Fruit fly (Drosophila melanogaster): Measurements from ENCODE around the gene exex.
A peak's percentile ranks its signal among the peaks of the same experiment; 100 is the strongest.

exex gene

dm6 chr3L:7976081-7976483 lies 28.1 kb downstream of the exex start, which contains the start of the genes HP4 and CG8209 (continued):
- no peak for TF ChIP-seq sima (GFP tag; optimal IDR thresholded peaks at IDR 0.05)
- TF ChIP-seq lilli (GFP tag; optimal IDR thresholded peaks at IDR 0.05) = peak; percentile 79
- TF ChIP-seq Taf1 (GFP tag; IDR thresholded peaks at IDR 0.05) = peak; percentile 61; the same call in 1 of the 2 replicates
- TF ChIP-seq CG9797 (GFP tag; optimal IDR thresholded peaks at IDR 0.05) = peak; percentile 17
- TF ChIP-seq Usf (GFP tag; optimal IDR thresholded peaks at IDR 0.05) = peak; percentile 5
- peak; percentile 92 for TF ChIP-seq Rfx (GFP tag; IDR thresholded peaks at IDR 0.05)
- peak; percentile 79 for TF ChIP-seq dmrt11E (tag; optimal IDR thresholded peaks at IDR 0.05)
- peak; percentile 52 for TF ChIP-seq Dad (GFP tag; optimal IDR thresholded peaks at IDR 0.05)
- TF ChIP-seq usp (GFP tag; optimal IDR thresholded peaks at IDR 0.05) = no peak
- TF ChIP-seq Dip3 (GFP tag; optimal IDR thresholded peaks at IDR 0.05) = peak; percentile 41
- TF ChIP-seq CG43689 (GFP tag; IDR thresholded peaks at IDR 0.05) = peak; percentile 68
- no peak for TF ChIP-seq CG1832 (GFP tag; optimal IDR thresholded peaks at IDR 0.05)
- peak; percentile 70 for TF ChIP-seq BtbVII (GFP tag; optimal IDR thresholded peaks at IDR 0.05)
- peak; percentile 92 for TF ChIP-seq CG9932 (GFP tag; IDR thresholded peaks at IDR 0.05)
- TF ChIP-seq CG11695 (GFP tag; IDR thresholded peaks at IDR 0.05) = peak; percentile 75
- TF ChIP-seq CG5953 (GFP tag; IDR thresholded peaks at IDR 0.05) = peak; percentile 47; the same call in 1 of the 2 replicates
- peak; percentile 84 for TF ChIP-seq Dek (tag; optimal IDR thresholded peaks at IDR 0.05)
- TF ChIP-seq trh (GFP tag; optimal IDR thresholded peaks at IDR 0.05) = peak; percentile 47
- peak; percentile 57 for TF ChIP-seq CG33557 (GFP tag; optimal IDR thresholded peaks at IDR 0.05)
- TF ChIP-seq CG3065 (GFP tag; optimal IDR thresholded peaks at IDR 0.05) = peak; percentile 49
- TF ChIP-seq CG16815 (GFP tag; optimal IDR thresholded peaks at IDR 0.05) = peak; percentile 67
- no peak for TF ChIP-seq gt (GFP tag; IDR thresholded peaks at IDR 0.05)
- peak; percentile 87 for TF ChIP-seq Hr3 (GFP tag; optimal IDR thresholded peaks at IDR 0.05)
- peak; percentile 57 for TF ChIP-seq kah (GFP tag; optimal IDR thresholded peaks at IDR 0.05)
- TF ChIP-seq abd-A (tag; optimal IDR thresholded peaks at IDR 0.05) = no peak
- peak; percentile 72 for TF ChIP-seq CG7357 (GFP tag; IDR thresholded peaks at IDR 0.05)
- TF ChIP-seq Dip2 (GFP tag; IDR thresholded peaks at IDR 0.05) = no peak
- TF ChIP-seq CG10462 (GFP tag; optimal IDR thresholded peaks at IDR 0.05) = peak; percentile 49
- TF ChIP-seq Xbp1 (GFP tag; optimal IDR thresholded peaks at IDR 0.05) = peak; percentile 86
- TF ChIP-seq nerfin-2 (GFP tag; IDR thresholded peaks at IDR 0.05; ENCODE audit: partially characterized antibody) = peak; percentile 72
- no peak for TF ChIP-seq repo (GFP tag; optimal IDR thresholded peaks at IDR 0.05)
- peak; percentile 77 for TF ChIP-seq az2 (GFP tag; optimal IDR thresholded peaks at IDR 0.05)
- peak; percentile 64 for TF ChIP-seq jumu (GFP tag; optimal IDR thresholded peaks at IDR 0.05)
- TF ChIP-seq Side (GFP tag; optimal IDR thresholded peaks at IDR 0.05) = peak; percentile 57
- TF ChIP-seq CG2889 (GFP tag; IDR thresholded peaks at IDR 0.05) = peak; percentile 72; the same call in 2 of the 3 replicates
- peak; percentile 67 for TF ChIP-seq HLH54F (GFP tag; optimal IDR thresholded peaks at IDR 0.05)
- TF ChIP-seq h (optimal IDR thresholded peaks at IDR 0.05) = no peak
- peak; percentile 30 for TF ChIP-seq CG2875 (GFP tag; optimal IDR thresholded peaks at IDR 0.05)
- TF ChIP-seq ken (GFP tag; IDR thresholded peaks at IDR 0.05) = peak; percentile 75
- peak; percentile 87 for TF ChIP-seq CG6689 (GFP tag; IDR thresholded peaks at IDR 0.05)
- TF ChIP-seq CG18262 (tag; optimal IDR thresholded peaks at IDR 0.05) = peak; percentile 84
- TF ChIP-seq MTF-1 (GFP tag; optimal IDR thresholded peaks at IDR 0.05; ENCODE audit: borderline replicate concordance) = peak; percentile 22
- peak; percentile 54 for TF ChIP-seq Sry-β (GFP tag; optimal IDR thresholded peaks at IDR 0.05)
- TF ChIP-seq row (GFP tag; IDR thresholded peaks at IDR 0.05) = peak; percentile 95
- TF ChIP-seq CG31388 (GFP tag; optimal IDR thresholded peaks at IDR 0.05) = no peak
- peak; percentile 88 for TF ChIP-seq CG18599 (GFP tag; optimal IDR thresholded peaks at IDR 0.05)
- TF ChIP-seq E2f2 (GFP tag; IDR thresholded peaks at IDR 0.05) = peak; percentile 72
- TF ChIP-seq dati (GFP tag; IDR thresholded peaks at IDR 0.05) = no peak
- TF ChIP-seq bcd (GFP tag; optimal IDR thresholded peaks at IDR 0.05) = peak; percentile 79
- TF ChIP-seq ATbp (GFP tag; optimal IDR thresholded peaks at IDR 0.05) = peak; percentile 55
- peak; percentile 99 for TF ChIP-seq zf30C (GFP tag; optimal IDR thresholded peaks at IDR 0.05)
- peak; percentile 18 for TF ChIP-seq NC2β (GFP tag; optimal IDR thresholded peaks at IDR 0.05)

All from whole organism, embryonic.